Worm (Caenorhabditis elegans) whole organism, midembryonic: Measurements from ENCODE around the gene W04G3.12.
A peak's percentile ranks its signal among the peaks of the same experiment; 100 is the strongest.

Experiments
- T22C8.4 ChIP-seq: fragments of 200-800 bp; sonication (Bioruptor generic); IDR thresholded peaks from 2 replicates; pipeline ENCODE4 v1.3.6; 2022; ENCODE audit warnings: missing genetic modification characterization, missing compliant biosample characterization
- cog-1 ChIP-seq: sonication (generic microtip); optimal IDR thresholded peaks from 2 replicates; lab custom pipeline; 2016; ENCODE audit warnings: missing genetic modification characterization, missing compliant biosample characterization
- flt-1 ChIP-seq: fragments of 200-800 bp; sonication (Bioruptor generic); IDR thresholded peaks from 2 replicates; pipeline ENCODE4 v1.3.6; 2022; ENCODE audit warnings: missing genetic modification characterization, missing compliant biosample characterization
- klf-2 ChIP-seq: fragments of 200-800 bp; sonication (Bioruptor generic); conservative IDR thresholded peaks from 2 replicates; pipeline ENCODE4 v1.3.6; 2022; ENCODE audit warnings: missing genetic modification reagents, missing genetic modification characterization, missing compliant biosample characterization
- med-1 ChIP-seq: sonication (generic microtip); optimal IDR thresholded peaks from 2 replicates; lab custom pipeline; 2017; ENCODE audit warnings: missing genetic modification characterization, mild to moderate bottlenecking, missing compliant biosample characterization, antibody characterized with exemption, missing genetic modification reagents; ENCODE audit not compliant: insufficient read depth
- ref-1 ChIP-seq: fragments of 200-800 bp; sonication (Bioruptor generic); conservative IDR thresholded peaks from 2 replicates; pipeline ENCODE4 v1.3.6; 2022; ENCODE audit warnings: missing genetic modification reagents, missing genetic modification characterization, missing compliant biosample characterization
- tab-1 ChIP-seq: fragments of 200-800 bp; sonication (Bioruptor generic); IDR thresholded peaks from 2 replicates; pipeline ENCODE4 v1.3.6; 2022; ENCODE audit warnings: missing genetic modification characterization, missing compliant biosample characterization
- ztf-23 ChIP-seq: fragments of 200-800 bp; sonication (Bioruptor generic); IDR thresholded peaks from 2 replicates; pipeline ENCODE4 v1.3.6; 2022; ENCODE audit warnings: missing genetic modification reagents, missing genetic modification characterization, missing compliant biosample characterization
- ztf-29 ChIP-seq: fragments of 200-800 bp; sonication (Bioruptor generic); IDR thresholded peaks from 2 replicates; pipeline ENCODE4 v1.3.6; 2022; ENCODE audit warnings: missing genetic modification reagents, missing genetic modification characterization, missing compliant biosample characterization

Gene W04G3.12

DNA sequence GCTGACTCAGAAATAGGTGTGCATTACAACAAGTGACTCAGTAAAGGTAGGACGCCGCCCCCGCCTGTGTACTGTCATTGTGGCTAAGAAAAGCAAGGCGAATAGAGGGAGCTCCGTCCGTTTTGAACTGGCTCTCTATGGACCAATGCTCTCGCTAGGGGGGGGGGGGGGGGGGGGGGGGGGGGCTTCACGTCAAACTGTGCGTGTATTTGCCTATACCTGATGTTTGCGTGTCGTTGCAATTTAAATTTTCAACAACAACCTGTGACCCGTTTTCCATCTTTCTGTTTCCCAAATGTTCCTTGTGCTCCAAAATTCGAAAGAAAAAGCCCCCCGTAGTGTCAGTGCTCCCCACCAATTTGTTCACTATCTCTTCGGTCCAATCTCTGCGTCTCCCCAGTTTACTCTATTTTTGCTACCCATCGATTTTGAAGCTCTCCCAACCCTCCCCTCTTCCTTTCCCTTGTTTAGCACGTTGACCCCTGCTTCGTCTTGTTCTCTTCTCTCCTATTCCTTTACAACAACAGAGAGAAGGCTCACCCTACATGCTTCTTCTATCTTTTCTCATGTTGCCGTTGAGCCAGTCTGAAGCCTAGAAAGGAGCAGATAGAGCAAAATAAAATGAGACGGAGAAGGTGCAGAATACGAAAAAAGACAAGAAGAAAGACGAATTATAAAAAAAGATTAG, 42.0 kb downstream of the W04G3.12 start:
- TF ChIP-seq tab-1 (0 out of 2 replicates have a peak, but pooled peaks have one; percentile 18), ztf-29 (GFP tag; lab: Robert Waterston, UW) (no peak), T22C8.4 (GFP tag; lab: Robert Waterston, UW) (0 out of 2 replicates have a peak, but pooled peaks have one; percentile 7), cog-1 (tag; lab: Kevin White, UChicago) (peak; percentile 25), flt-1 (no peak), klf-2 (no peak)

DNA sequence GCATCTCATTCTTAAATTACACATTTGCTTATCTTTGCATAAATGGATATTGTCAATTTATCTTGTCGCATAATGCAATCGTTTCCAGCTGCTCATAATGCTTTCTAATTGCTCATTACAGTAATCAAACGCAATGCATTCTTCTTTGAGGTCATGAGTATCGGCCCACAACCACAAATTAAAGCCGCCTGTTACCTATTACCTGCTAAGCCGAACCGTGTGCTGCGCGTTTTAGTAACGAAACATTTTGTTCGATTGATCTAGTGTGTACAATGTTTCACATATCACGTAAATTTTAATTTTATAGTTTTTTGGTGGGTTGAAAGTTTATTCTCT, 42.7 kb downstream of the W04G3.12 start:
- TF ChIP-seq med-1 (GFP tag; lab: Kevin White, UChicago) (no peak), ztf-23 (GFP tag; lab: Robert Waterston, UW) (no peak), T22C8.4 (GFP tag; lab: Robert Waterston, UW) (no peak), tab-1 (no peak), cog-1 (tag; lab: Kevin White, UChicago) (no peak), ztf-29 (GFP tag; lab: Robert Waterston, UW) (no peak), klf-2 (no peak), flt-1 (no peak), ref-1 (no peak)

DNA sequence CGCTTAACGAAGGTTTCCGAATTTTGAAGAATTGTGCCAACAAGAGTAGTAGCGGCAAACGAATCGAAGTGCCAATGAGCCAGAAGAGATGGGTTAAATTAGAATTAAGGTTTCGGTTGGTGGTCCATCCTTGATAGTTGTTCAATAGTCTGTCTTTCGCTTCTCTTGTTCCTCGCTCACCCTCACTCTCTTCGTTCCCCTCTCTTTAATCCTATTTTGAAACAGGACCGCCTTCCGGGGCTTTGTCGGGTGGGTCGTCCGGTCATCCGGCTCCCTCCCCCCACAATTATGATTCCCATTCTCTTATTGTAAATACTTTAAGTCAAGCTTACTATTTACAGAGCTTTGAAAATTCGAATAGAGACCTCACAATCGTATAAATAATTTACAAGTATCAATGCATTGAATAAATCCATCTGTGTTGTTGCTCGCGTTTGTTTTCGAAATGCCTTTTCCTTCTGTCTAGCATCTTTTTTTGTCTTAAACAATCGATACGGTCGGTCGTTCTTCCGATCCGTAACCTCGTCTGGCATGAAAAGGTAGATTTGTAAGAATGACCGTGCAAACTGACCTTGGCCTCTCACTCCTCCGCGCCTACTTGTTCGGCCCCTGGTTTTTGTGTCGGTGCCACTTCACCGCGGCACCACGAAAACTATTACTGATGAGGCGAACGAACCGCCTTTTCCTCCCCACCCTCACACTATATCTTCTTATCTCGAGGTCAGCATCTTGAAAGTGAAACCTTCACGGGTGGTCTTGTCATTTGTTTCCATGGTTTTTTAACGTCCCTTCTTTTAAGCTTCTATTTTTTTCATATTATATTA, 43.3 kb downstream of the W04G3.12 start:
- TF ChIP-seq tab-1 = no peak
- TF ChIP-seq med-1 (GFP tag; lab: Kevin White, UChicago) = no peak
- no peak for TF ChIP-seq klf-2
- TF ChIP-seq T22C8.4 (GFP tag; lab: Robert Waterston, UW) = no peak

DNA sequence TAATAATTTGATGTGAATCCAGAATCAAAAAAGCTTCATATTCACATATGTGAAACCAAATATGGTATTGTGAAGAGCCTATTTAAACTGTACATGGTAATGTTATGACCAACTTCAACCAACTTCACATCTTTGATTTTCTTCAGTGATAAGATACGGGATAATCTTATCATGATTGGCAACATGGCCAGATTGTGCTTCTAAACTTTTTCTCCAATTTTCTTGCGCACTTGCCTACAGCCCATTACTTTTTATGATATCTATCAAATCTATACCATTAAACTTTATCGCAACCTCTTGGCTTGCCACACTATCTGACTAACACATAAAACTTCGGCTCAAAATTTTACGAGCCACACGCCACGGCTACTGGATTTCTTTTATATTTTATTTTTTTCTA, 44.2 kb downstream of the W04G3.12 start:
- TF ChIP-seq cog-1 (tag; lab: Kevin White, UChicago) = no peak
- no peak for TF ChIP-seq med-1 (GFP tag; lab: Kevin White, UChicago)
- no peak for TF ChIP-seq ztf-23 (GFP tag; lab: Robert Waterston, UW)
- no peak for TF ChIP-seq flt-1
- TF ChIP-seq ztf-29 (GFP tag; lab: Robert Waterston, UW) = no peak
- TF ChIP-seq klf-2 = no peak
- TF ChIP-seq ref-1 = no peak
- no peak for TF ChIP-seq T22C8.4 (GFP tag; lab: Robert Waterston, UW)
- no peak for TF ChIP-seq tab-1

DNA sequence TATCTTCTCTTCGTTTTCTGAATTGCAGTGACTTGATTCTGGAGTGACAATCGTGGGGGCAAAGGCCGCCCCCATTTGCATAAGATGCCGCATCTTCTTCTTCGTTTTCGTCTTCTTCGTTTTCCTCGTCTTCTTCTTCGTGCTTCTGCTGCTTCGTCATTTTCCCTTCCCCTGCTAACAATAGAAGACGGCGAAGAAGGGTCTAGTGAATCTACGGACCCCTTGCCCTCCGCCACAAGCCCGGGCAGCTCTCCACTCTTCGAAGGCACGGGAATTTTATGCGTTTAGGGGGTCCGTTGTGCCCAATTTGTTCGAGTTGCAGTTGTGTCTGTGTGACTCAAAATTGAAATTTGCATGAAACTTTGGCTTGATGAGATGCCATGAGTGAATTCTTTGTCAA, 44.7 kb downstream of the W04G3.12 start:
- TF ChIP-seq ztf-29 (GFP tag; lab: Robert Waterston, UW) (no peak), med-1 (GFP tag; lab: Kevin White, UChicago) (no peak), klf-2 (no peak), ztf-23 (GFP tag; lab: Robert Waterston, UW) (no peak), T22C8.4 (GFP tag; lab: Robert Waterston, UW) (no peak), tab-1 (no peak), flt-1 (peak; percentile 53; the same call in 1 of the 2 replicates)

DNA sequence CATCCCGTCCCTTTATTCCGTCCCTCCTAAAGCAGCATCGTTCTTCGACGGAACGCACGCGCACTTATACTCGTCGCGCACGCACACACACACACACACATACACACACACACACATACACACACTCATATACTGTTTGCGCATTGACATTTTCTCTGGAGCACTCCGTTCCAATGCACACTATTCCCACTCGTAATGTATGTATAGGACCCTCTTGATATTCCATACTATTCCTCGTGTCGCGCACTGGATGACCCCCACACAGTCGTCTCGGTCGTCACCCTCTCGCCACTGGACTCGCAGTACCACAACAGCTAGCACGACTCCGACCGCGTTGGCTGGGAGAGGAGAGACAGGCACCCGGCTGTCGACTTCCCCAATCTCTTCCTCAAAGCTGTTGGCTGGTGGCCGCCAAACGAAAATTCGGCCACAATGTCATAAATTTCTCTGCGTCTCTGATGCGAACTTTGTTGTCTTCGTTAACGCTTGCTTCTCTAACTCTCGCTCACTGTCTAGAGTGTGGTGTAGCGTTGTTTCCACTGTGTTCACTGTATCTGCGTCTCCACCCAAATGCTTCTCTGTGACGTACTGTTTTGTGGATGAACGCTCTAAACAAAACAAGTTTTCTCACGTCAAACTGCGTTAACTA, 45.4 kb downstream of the W04G3.12 start:
- TF ChIP-seq cog-1 (tag; lab: Kevin White, UChicago) = peak; percentile 96
- peak; percentile 58; the same call in 1 of the 2 replicates for TF ChIP-seq ztf-29 (GFP tag; lab: Robert Waterston, UW)
- TF ChIP-seq flt-1 = peak; percentile 74; the same call in 1 of the 2 replicates
- no peak for TF ChIP-seq med-1 (GFP tag; lab: Kevin White, UChicago)
- no peak for TF ChIP-seq T22C8.4 (GFP tag; lab: Robert Waterston, UW)
- TF ChIP-seq ref-1 = 0 out of 2 replicates have a peak, but pooled peaks have one; percentile 14
- no peak; the same call in 1 of the 2 replicates for TF ChIP-seq klf-2

DNA sequence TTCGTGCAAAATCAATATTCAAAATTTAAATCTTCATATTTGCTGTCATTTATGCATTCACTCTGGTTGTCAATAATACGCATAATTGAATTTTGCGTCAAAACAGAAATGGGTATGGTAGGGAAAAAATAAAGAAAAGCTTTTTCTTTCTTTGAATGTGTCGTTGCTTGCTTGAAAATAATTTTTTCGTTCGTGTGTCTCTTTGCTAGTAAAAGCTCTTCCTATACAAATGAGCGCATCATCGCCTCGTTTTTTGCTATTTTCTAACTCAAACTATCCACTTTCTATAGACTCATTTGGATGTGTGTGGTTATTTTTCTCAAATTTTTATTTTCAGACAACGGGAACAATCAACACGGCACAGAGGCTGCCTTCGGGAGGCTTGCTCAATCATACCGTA, 48.0 kb downstream of the W04G3.12 start, which contains the start of gene ldb-1:
Gene ldb-1 (plus strand): TSS at position 301 of the 400 bp plus-strand sequence.
- TF ChIP-seq ztf-23 (GFP tag; lab: Robert Waterston, UW) = no peak
- TF ChIP-seq klf-2 = no peak
- TF ChIP-seq cog-1 (tag; lab: Kevin White, UChicago) = no peak
- no peak for TF ChIP-seq ztf-29 (GFP tag; lab: Robert Waterston, UW)
- no peak for TF ChIP-seq T22C8.4 (GFP tag; lab: Robert Waterston, UW)
- TF ChIP-seq ref-1 = no peak
- no peak for TF ChIP-seq med-1 (GFP tag; lab: Kevin White, UChicago)
- TF ChIP-seq tab-1 = no peak
